Worm (Caenorhabditis elegans) whole organism, L4 larva: ENCODE results near the gene W07G1.1.

Source experiments
- F10B5.3 ChIP-seq: sonication (generic microtip); optimal IDR thresholded peaks from 2 replicates; lab custom pipeline; 2016; ENCODE audit warnings: mild to moderate bottlenecking, missing genetic modification characterization, missing compliant biosample characterization
- F26F4.8 ChIP-seq: fragments of 200-800 bp; sonication (Bioruptor generic); conservative IDR thresholded peaks from 2 replicates; pipeline ENCODE4 v1.3.6; 2022; ENCODE audit warnings: missing genetic modification characterization, missing compliant biosample characterization
- F49E8.2 ChIP-seq: sonication (generic microtip); optimal IDR thresholded peaks from 2 replicates; lab custom pipeline; 2016; ENCODE audit warnings: missing compliant biosample characterization, mild to moderate bottlenecking, missing genetic modification characterization, borderline replicate concordance
- T26A8.4 ChIP-seq: fragments of 200-800 bp; sonication (Bioruptor generic); IDR thresholded peaks from 2 replicates; pipeline ENCODE4 v1.3.6; 2022; ENCODE audit warnings: missing genetic modification characterization, missing compliant biosample characterization
- Y105C5A.15 ChIP-seq: fragments of 200-800 bp; sonication (Bioruptor generic); IDR thresholded peaks from 2 replicates; pipeline ENCODE4 v1.3.6; 2022; ENCODE audit warnings: missing genetic modification characterization, missing compliant biosample characterization
- ZK337.2 ChIP-seq: fragments of 200-800 bp; sonication (Bioruptor generic); IDR thresholded peaks from 2 replicates; pipeline ENCODE4 v1.3.6; 2022; ENCODE audit warnings: missing genetic modification reagents, missing genetic modification characterization, missing compliant biosample characterization
- ZK546.5 ChIP-seq, 2 experiments: sonication (generic microtip); optimal IDR thresholded peaks; 2 replicates each; lab custom pipeline; 2017; ENCODE audit warnings: missing biosample characterization in 2 of 2, missing genetic modification characterization in 2 of 2
- aha-1 ChIP-seq: fragments of 150-350 bp; peaks from one replicate; lab custom pipeline; 2014; ENCODE audit warnings: missing biosample characterization, missing genetic modification characterization
- aly-2 ChIP-seq: sonication (generic microtip); optimal IDR thresholded peaks from 2 replicates; lab custom pipeline; 2018; ENCODE audit warnings: missing biosample characterization, missing genetic modification characterization
- arid-1 ChIP-seq: fragments of 200-800 bp; sonication (Bioruptor generic); conservative IDR thresholded peaks from 2 replicates; pipeline ENCODE4 v1.3.6; 2022; ENCODE audit warnings: missing genetic modification reagents, missing genetic modification characterization, missing compliant biosample characterization
- ceh-20 ChIP-seq: fragments of 200-800 bp; sonication (Bioruptor generic); IDR thresholded peaks from 2 replicates; pipeline ENCODE4 v1.3.6; 2022; ENCODE audit warnings: missing genetic modification reagents, missing genetic modification characterization, missing compliant biosample characterization
- ceh-82 ChIP-seq: sonication (generic microtip); optimal IDR thresholded peaks from 2 replicates; lab custom pipeline; 2017; ENCODE audit warnings: missing biosample characterization, missing genetic modification characterization
- cey-2 ChIP-seq: sonication (generic microtip); optimal IDR thresholded peaks from 3 replicates; lab custom pipeline; 2017; ENCODE audit warnings: missing genetic modification characterization, mild to moderate bottlenecking, missing compliant biosample characterization, antibody characterized with exemption, borderline replicate concordance; ENCODE audit not compliant: insufficient read depth
- daf-12 ChIP-seq: fragments of 150-350 bp; optimal IDR thresholded peaks from 2 replicates; lab custom pipeline; 2014; ENCODE audit warnings: missing biosample characterization, missing genetic modification reagents, missing genetic modification characterization
- dmd-6 ChIP-seq: fragments of 200-800 bp; sonication (Bioruptor generic); IDR thresholded peaks from 2 replicates; pipeline ENCODE4 v1.3.6; 2022; ENCODE audit warnings: missing genetic modification reagents, missing genetic modification characterization, missing compliant biosample characterization
- dpl-1 ChIP-seq: fragments of 150-350 bp; optimal IDR thresholded peaks from 2 replicates; lab custom pipeline; 2014; ENCODE audit warnings: missing biosample characterization, missing genetic modification reagents, missing genetic modification characterization
- dve-1 ChIP-seq: sonication (generic microtip); optimal IDR thresholded peaks from 2 replicates; lab custom pipeline; 2017; ENCODE audit warnings: antibody characterized with exemption, mild to moderate bottlenecking, missing genetic modification characterization, missing compliant biosample characterization; ENCODE audit not compliant: insufficient read depth
- egl-27 ChIP-seq: sonication (generic microtip); optimal IDR thresholded peaks from 3 replicates; lab custom pipeline; 2017; ENCODE audit warnings: missing biosample characterization, missing genetic modification reagents, missing genetic modification characterization
- fos-1 ChIP-seq: fragments of 150-350 bp; optimal IDR thresholded peaks from 2 replicates; lab custom pipeline; 2014; ENCODE audit warnings: missing biosample characterization, missing genetic modification characterization
- hif-1 ChIP-seq, 2 experiments: sonication (generic microtip); optimal IDR thresholded peaks; 2 replicates each; lab custom pipeline; 2016 to 2017; ENCODE audit warnings: missing compliant biosample characterization in 2 of 2, missing genetic modification characterization in 2 of 2, missing genetic modification reagents in 2 of 2, missing genotype in 2 of 2, mild to moderate bottlenecking in 1 of 2
- hlh-11 ChIP-seq: fragments of 200-800 bp; sonication (Bioruptor generic); optimal IDR thresholded peaks from 2 replicates; lab custom pipeline; 2018; ENCODE audit warnings: mild to moderate bottlenecking, missing genetic modification characterization, missing compliant biosample characterization
- hlh-30 ChIP-seq: sonication (generic microtip); optimal IDR thresholded peaks from 2 replicates; lab custom pipeline; 2017; ENCODE audit warnings: antibody characterized with exemption, mild to moderate bottlenecking, missing genetic modification characterization, missing compliant biosample characterization; ENCODE audit not compliant: insufficient read depth
- jun-1 ChIP-seq: fragments of 150-350 bp; optimal IDR thresholded peaks from 2 replicates; lab custom pipeline; 2014; ENCODE audit warnings: missing biosample characterization, missing genetic modification reagents, missing genetic modification characterization
- lin-1 ChIP-seq: fragments of 200-800 bp; sonication (Bioruptor generic); IDR thresholded peaks from 2 replicates; pipeline ENCODE4 v1.3.6; 2022; ENCODE audit warnings: missing genetic modification reagents, missing genetic modification characterization, missing compliant biosample characterization
- lin-13 ChIP-seq: fragments of 150-350 bp; optimal IDR thresholded peaks from 2 replicates; lab custom pipeline; 2014; ENCODE audit warnings: missing biosample characterization, missing genetic modification reagents, missing genetic modification characterization
- lin-38 ChIP-seq: fragments of 200-800 bp; sonication (Bioruptor generic); IDR thresholded peaks from 2 replicates; pipeline ENCODE4 v1.3.6; 2022; ENCODE audit warnings: missing genetic modification reagents, missing genetic modification characterization, missing compliant biosample characterization
- mdt-29 ChIP-seq: fragments of 200-800 bp; sonication (Bioruptor generic); IDR thresholded peaks from 2 replicates; pipeline ENCODE4 v1.3.6; 2022; ENCODE audit warnings: missing genetic modification reagents, missing genetic modification characterization, missing compliant biosample characterization
- mep-1 ChIP-seq: fragments of 150-350 bp; sonication (generic microtip); optimal IDR thresholded peaks from 3 replicates; lab custom pipeline; 2014; ENCODE audit warnings: missing biosample characterization, missing genetic modification characterization
- mxl-2 ChIP-seq: fragments of 200-800 bp; sonication (Bioruptor generic); conservative IDR thresholded peaks from 2 replicates; pipeline ENCODE4 v1.3.6; 2022; ENCODE audit warnings: missing genetic modification reagents, missing genetic modification characterization, missing compliant biosample characterization
- nhr-102 ChIP-seq: sonication (generic microtip); optimal IDR thresholded peaks from 2 replicates; lab custom pipeline; 2016; ENCODE audit warnings: mild to moderate bottlenecking, missing genetic modification characterization, moderate library complexity, missing compliant biosample characterization
- nhr-111 ChIP-seq: fragments of 200-800 bp; sonication (Bioruptor generic); optimal IDR thresholded peaks from 2 replicates; lab custom pipeline; 2018; ENCODE audit warnings: mild to moderate bottlenecking, missing genetic modification characterization, missing compliant biosample characterization
- nhr-41 ChIP-seq: fragments of 200-800 bp; sonication (Bioruptor generic); IDR thresholded peaks from 2 replicates; pipeline ENCODE4 v1.3.6; 2022; ENCODE audit warnings: missing genetic modification reagents, missing genetic modification characterization, missing compliant biosample characterization
- nhr-42 ChIP-seq: fragments of 200-800 bp; sonication (Bioruptor generic); IDR thresholded peaks from 2 replicates; pipeline ENCODE4 v1.3.6; 2022; ENCODE audit warnings: missing genetic modification characterization, missing compliant biosample characterization
- nhr-48 ChIP-seq: sonication (generic microtip); optimal IDR thresholded peaks from 2 replicates; lab custom pipeline; 2016; ENCODE audit warnings: mild to moderate bottlenecking, missing genetic modification characterization, missing compliant biosample characterization
- nhr-6 ChIP-seq: fragments of 150-350 bp; optimal IDR thresholded peaks from 2 replicates; lab custom pipeline; 2014; ENCODE audit warnings: missing biosample characterization, missing genetic modification characterization
- php-3 ChIP-seq: fragments of 200-800 bp; sonication (Bioruptor generic); IDR thresholded peaks from 2 replicates; pipeline ENCODE4 v1.3.6; 2022; ENCODE audit warnings: missing genetic modification reagents, missing genetic modification characterization, missing compliant biosample characterization
- pqm-1 ChIP-seq: sonication (generic microtip); optimal IDR thresholded peaks from 2 replicates; lab custom pipeline; 2017; ENCODE audit warnings: missing biosample characterization, missing genetic modification characterization
- sdz-12 ChIP-seq: fragments of 200-800 bp; sonication (Bioruptor generic); optimal IDR thresholded peaks from 2 replicates; lab custom pipeline; 2018; ENCODE audit warnings: mild to moderate bottlenecking, missing genetic modification characterization, missing compliant biosample characterization
- set-16 ChIP-seq: fragments of 200-800 bp; sonication (Bioruptor generic); IDR thresholded peaks from 2 replicates; pipeline ENCODE4 v1.3.6; 2022; ENCODE audit warnings: missing genetic modification reagents, missing genetic modification characterization, missing compliant biosample characterization
- skn-1 ChIP-seq: fragments of 150-350 bp; optimal IDR thresholded peaks from 2 replicates; lab custom pipeline; 2014; ENCODE audit warnings: missing biosample characterization, missing genetic modification characterization
- snpc-1.2 ChIP-seq: fragments of 200-800 bp; sonication (Bioruptor generic); IDR thresholded peaks from 2 replicates; pipeline ENCODE4 v1.3.6; 2022; ENCODE audit warnings: missing genetic modification reagents, missing genetic modification characterization, missing compliant biosample characterization
- spr-1 ChIP-seq: sonication (generic microtip); optimal IDR thresholded peaks from 2 replicates; lab custom pipeline; 2016; ENCODE audit warnings: mild to moderate bottlenecking, missing genetic modification characterization, missing compliant biosample characterization
- spr-3 ChIP-seq: fragments of 200-800 bp; sonication (Bioruptor generic); optimal IDR thresholded peaks from 2 replicates; lab custom pipeline; 2018; ENCODE audit warnings: mild to moderate bottlenecking, missing genetic modification characterization, missing compliant biosample characterization
- tag-97 ChIP-seq: fragments of 200-800 bp; sonication (Bioruptor generic); IDR thresholded peaks from 2 replicates; pipeline ENCODE4 v1.3.6; 2022; ENCODE audit warnings: missing genetic modification characterization, missing compliant biosample characterization
- tra-1 ChIP-seq: fragments of 200-800 bp; sonication (Bioruptor generic); IDR thresholded peaks from 2 replicates; pipeline ENCODE4 v1.3.6; 2022; ENCODE audit warnings: missing genetic modification reagents, missing genetic modification characterization, missing compliant biosample characterization
- unc-130 ChIP-seq: sonication (generic microtip); optimal IDR thresholded peaks from 2 replicates; lab custom pipeline; 2016; ENCODE audit warnings: missing genetic modification reagents, missing genetic modification characterization, missing compliant biosample characterization
- zag-1 ChIP-seq: fragments of 150-350 bp; optimal IDR thresholded peaks from 2 replicates; lab custom pipeline; 2014; ENCODE audit warnings: missing biosample characterization, missing genetic modification characterization
- zfp-2 ChIP-seq: sonication (generic microtip); optimal IDR thresholded peaks from 2 replicates; lab custom pipeline; 2016; ENCODE audit warnings: mild to moderate bottlenecking, missing genetic modification characterization, missing compliant biosample characterization
- ztf-11 ChIP-seq: fragments of 150-350 bp; optimal IDR thresholded peaks from 2 replicates; lab custom pipeline; 2014; ENCODE audit warnings: missing biosample characterization, missing genetic modification characterization

Gene W07G1.1

ce11 chrII:13954979-13955378, 15.5 kb upstream of the W07G1.1 start (continued):
- TF ChIP-seq fos-1 (tag; lab: Kevin White, UChicago) (no peak), snpc-1.2 (no peak), unc-130 (GFP tag; lab: Kevin White, UChicago) (no peak), zag-1 (tag; lab: Kevin White, UChicago) (no peak), cey-2 (tag; lab: Kevin White, UChicago) (no peak), spr-3 (GFP tag; lab: Kevin White, UChicago) (no peak), tag-97 (GFP tag; lab: Robert Waterston, UW) (no peak), aha-1 (tag; lab: Kevin White, UChicago) (no peak), egl-27 (tag; lab: Kevin White, UChicago) (no peak), nhr-6 (tag; lab: Kevin White, UChicago) (no peak), dve-1 (tag; lab: Kevin White, UChicago) (peak; percentile 4), F26F4.8 (GFP tag; lab: Robert Waterston, UW) (no peak), php-3 (no peak), mxl-2 (GFP tag; lab: Robert Waterston, UW) (no peak), ceh-82 (tag; lab: Kevin White, UChicago) (no peak), arid-1 (no peak), lin-38 (GFP tag; lab: Robert Waterston, UW) (no peak), Y105C5A.15 (GFP tag; lab: Robert Waterston, UW) (no peak), F10B5.3 (no peak), spr-1 (tag; lab: Kevin White, UChicago) (no peak), F49E8.2 (tag; lab: Kevin White, UChicago) (no peak), T26A8.4 (GFP tag; lab: Robert Waterston, UW) (no peak), skn-1 (tag; lab: Kevin White, UChicago) (no peak), ZK546.5 (tag; optimal IDR thresholded peaks at IDR 0.05; lab: Kevin White, UChicago) (no peak), pqm-1 (tag; lab: Kevin White, UChicago) (no peak), nhr-102 (tag; lab: Kevin White, UChicago) (no peak), ZK337.2 (GFP tag; lab: Robert Waterston, UW) (no peak)

ce11 chrII:13954077-13954476, 14.6 kb upstream of the W07G1.1 start:
- TF ChIP-seq nhr-48, result peak; percentile 72
- TF ChIP-seq ceh-82 (tag; lab: Kevin White, UChicago), result no peak
- no peak for TF ChIP-seq zfp-2
- TF ChIP-seq dmd-6 (GFP tag; lab: Robert Waterston, UW), result peak; percentile 83
- TF ChIP-seq F49E8.2 (tag; lab: Kevin White, UChicago), result no peak
- no peak for TF ChIP-seq ceh-20 (GFP tag; lab: Robert Waterston, UW)
- TF ChIP-seq dve-1 (tag; lab: Kevin White, UChicago), result peak; percentile 91
- TF ChIP-seq cey-2 (tag; lab: Kevin White, UChicago), result peak; percentile 46
- TF ChIP-seq F10B5.3, result no peak
- no peak for TF ChIP-seq nhr-111 (GFP tag; lab: Kevin White, UChicago)
- peak; percentile 77 for TF ChIP-seq mep-1 (tag; lab: Kevin White, UChicago)
- no peak for TF ChIP-seq sdz-12 (GFP tag; lab: Kevin White, UChicago)
- TF ChIP-seq hlh-11 (tag; lab: Kevin White, UChicago), result peak; percentile 85
- peak; percentile 7 for TF ChIP-seq jun-1 (tag; lab: Kevin White, UChicago)
- no peak for TF ChIP-seq tra-1 (GFP tag; lab: Robert Waterston, UW)
- peak; percentile 82 for TF ChIP-seq hlh-30 (tag; lab: Kevin White, UChicago)
- peak; percentile 51; the same call in 1 of the 2 replicates for TF ChIP-seq lin-1 (GFP tag; lab: Robert Waterston, UW)
- TF ChIP-seq dpl-1 (GFP tag; lab: Kevin White, UChicago), result peak; percentile 1
- TF ChIP-seq aly-2 (tag; lab: Kevin White, UChicago), result no peak
- 0 out of 2 replicates have a peak, but pooled peaks have one; percentile 29 for TF ChIP-seq mdt-29 (GFP tag; lab: Robert Waterston, UW)
- TF ChIP-seq T26A8.4 (GFP tag; lab: Robert Waterston, UW), result 0 out of 2 replicates have a peak, but pooled peaks have one; percentile 25
- TF ChIP-seq daf-12, result no peak
- TF ChIP-seq set-16 (GFP tag; lab: Robert Waterston, UW), result peak; percentile 11; the same call in 1 of the 2 replicates
- TF ChIP-seq nhr-42 (GFP tag; lab: Robert Waterston, UW), result no peak
- TF ChIP-seq lin-13 (GFP tag; lab: Kevin White, UChicago), result no peak
- TF ChIP-seq mxl-2 (GFP tag; lab: Robert Waterston, UW), result no peak
- peak; percentile 85 for TF ChIP-seq nhr-6 (tag; lab: Kevin White, UChicago)
- peak in 1 of 2 experiments; percentile 63 for TF ChIP-seq hif-1 (tag; optimal IDR thresholded peaks at IDR 0.05; lab: Kevin White, UChicago)
- TF ChIP-seq nhr-41 (GFP tag; lab: Robert Waterston, UW), result no peak
- no peak for TF ChIP-seq ztf-11 (tag; lab: Kevin White, UChicago)
